Worm (Caenorhabditis elegans) whole organism, L3 larva: ENCODE measurements around the gene psa-3.

Experiments
- ZK546.5 ChIP-seq: sonication (generic microtip); optimal IDR thresholded peaks from 2 replicates; lab custom pipeline; 2017; ENCODE audit warnings: missing biosample characterization, missing genetic modification characterization
- ceh-16 ChIP-seq: sonication (generic microtip); optimal IDR thresholded peaks from 2 replicates; lab custom pipeline; 2017; ENCODE audit warnings: missing biosample characterization, missing genetic modification characterization
- ceh-28 ChIP-seq: fragments of 150-350 bp; optimal IDR thresholded peaks from 2 replicates; lab custom pipeline; 2014; ENCODE audit warnings: missing biosample characterization, missing genetic modification reagents, missing genetic modification characterization
- egl-27 ChIP-seq: sonication (generic microtip); optimal IDR thresholded peaks from 4 replicates; lab custom pipeline; 2017; ENCODE audit warnings: missing biosample characterization, missing genetic modification reagents, missing genetic modification characterization
- egl-5 ChIP-seq: fragments of 150-350 bp; optimal IDR thresholded peaks from 2 replicates; lab custom pipeline; 2017; ENCODE audit warnings: missing biosample characterization, missing genetic modification reagents, missing genetic modification characterization, inconsistent platforms
- elt-1 ChIP-seq: fragments of 150-350 bp; optimal IDR thresholded peaks from 2 replicates; lab custom pipeline; 2014; ENCODE audit warnings: missing biosample characterization, missing genetic modification characterization
- elt-2 ChIP-seq: sonication (generic microtip); optimal IDR thresholded peaks from 2 replicates; lab custom pipeline; 2016; ENCODE audit warnings: missing genetic modification reagents, mild to moderate bottlenecking, missing genetic modification characterization, missing compliant biosample characterization
- elt-3 ChIP-seq, 3 experiments: fragments of 150-350 bp in 1 of 3; sonication (generic microtip) in 2 of 3; optimal IDR thresholded peaks; 2 replicates in 2 of 3; 4 replicates in 1 of 3; lab custom pipeline; 2014 to 2017; ENCODE audit warnings: missing biosample characterization in 3 of 3, missing genetic modification characterization in 3 of 3
- fkh-10 ChIP-seq: sonication (generic microtip); optimal IDR thresholded peaks from 2 replicates; lab custom pipeline; 2017; ENCODE audit warnings: missing biosample characterization, missing genetic modification reagents, missing genetic modification characterization
- fkh-2 ChIP-seq: fragments of 150-350 bp; optimal IDR thresholded peaks from 2 replicates; lab custom pipeline; 2014; ENCODE audit warnings: missing biosample characterization, missing genetic modification reagents, missing genetic modification characterization
- fos-1 ChIP-seq: fragments of 150-350 bp; optimal IDR thresholded peaks from 2 replicates; lab custom pipeline; 2014; ENCODE audit warnings: missing biosample characterization, missing genetic modification characterization
- hmg-11 ChIP-seq: sonication (generic microtip); optimal IDR thresholded peaks from 2 replicates; lab custom pipeline; 2016; ENCODE audit warnings: missing genetic modification characterization, missing compliant biosample characterization
- lin-39 ChIP-seq: fragments of 150-350 bp; optimal IDR thresholded peaks from 2 replicates; lab custom pipeline; 2018; ENCODE audit warnings: missing biosample characterization, missing genetic modification reagents, missing genetic modification characterization
- mdl-1 ChIP-seq: fragments of 150-350 bp; optimal IDR thresholded peaks from 2 replicates; lab custom pipeline; 2014; ENCODE audit warnings: missing biosample characterization, missing genetic modification characterization
- nfya-1 ChIP-seq: sonication (generic microtip); optimal IDR thresholded peaks from 2 replicates; lab custom pipeline; 2017; ENCODE audit warnings: missing genetic modification characterization, mild to moderate bottlenecking, missing compliant biosample characterization, antibody characterized with exemption, moderate library complexity; ENCODE audit not compliant: insufficient read depth
- nhr-11 ChIP-seq: fragments of 150-350 bp; optimal IDR thresholded peaks from 2 replicates; lab custom pipeline; 2014; ENCODE audit warnings: missing biosample characterization, missing genetic modification characterization
- nhr-23 ChIP-seq: fragments of 150-350 bp; optimal IDR thresholded peaks from 2 replicates; lab custom pipeline; 2014; ENCODE audit warnings: missing biosample characterization, missing genetic modification reagents, missing genetic modification characterization
- nhr-237 ChIP-seq: fragments of 150-350 bp; optimal IDR thresholded peaks from 2 replicates; lab custom pipeline; 2014; ENCODE audit warnings: missing biosample characterization, missing genetic modification characterization
- nhr-28 ChIP-seq: fragments of 150-350 bp; optimal IDR thresholded peaks from 2 replicates; lab custom pipeline; 2014; ENCODE audit warnings: missing biosample characterization, missing genetic modification characterization
- nhr-43 ChIP-seq: sonication (generic microtip); optimal IDR thresholded peaks from 2 replicates; lab custom pipeline; 2016; ENCODE audit warnings: mild to moderate bottlenecking, missing genetic modification characterization, missing compliant biosample characterization; ENCODE audit not compliant: poor library complexity, severe bottlenecking
- nhr-76 ChIP-seq: fragments of 150-350 bp; sonication (generic microtip); optimal IDR thresholded peaks from 5 replicates; lab custom pipeline; 2014; ENCODE audit warnings: missing biosample characterization, missing genetic modification characterization
- nhr-77 ChIP-seq: fragments of 150-350 bp; optimal IDR thresholded peaks from 2 replicates; lab custom pipeline; 2014; ENCODE audit warnings: missing biosample characterization, missing genetic modification characterization
- pqm-1 ChIP-seq: fragments of 150-350 bp; optimal IDR thresholded peaks from 2 replicates; lab custom pipeline; 2017; ENCODE audit warnings: missing biosample characterization, missing genetic modification characterization, inconsistent platforms
- sea-2 ChIP-seq: fragments of 150-350 bp; sonication (generic microtip); optimal IDR thresholded peaks from 4 replicates; lab custom pipeline; 2014; ENCODE audit warnings: missing biosample characterization, missing genetic modification reagents, missing genetic modification characterization
- snpc-4 ChIP-seq: fragments of 150-350 bp; optimal IDR thresholded peaks from 2 replicates; lab custom pipeline; 2014; ENCODE audit warnings: missing biosample characterization, missing genetic modification characterization
- tbx-2 ChIP-seq: sonication (generic microtip); optimal IDR thresholded peaks from 2 replicates; lab custom pipeline; 2016; ENCODE audit warnings: mild to moderate bottlenecking, missing genetic modification characterization, missing compliant biosample characterization
- unc-62 ChIP-seq: fragments of 150-350 bp; sonication (generic microtip); optimal IDR thresholded peaks from 4 replicates; lab custom pipeline; 2014; ENCODE audit warnings: missing biosample characterization, missing genetic modification reagents, missing genetic modification characterization
- zag-1 ChIP-seq: fragments of 150-350 bp; optimal IDR thresholded peaks from 2 replicates; lab custom pipeline; 2014; ENCODE audit warnings: missing biosample characterization, missing genetic modification characterization
- ztf-4 ChIP-seq: fragments of 150-350 bp; optimal IDR thresholded peaks from 2 replicates; lab custom pipeline; 2014; ENCODE audit warnings: missing biosample characterization, missing genetic modification characterization

psa-3 gene

DNA sequence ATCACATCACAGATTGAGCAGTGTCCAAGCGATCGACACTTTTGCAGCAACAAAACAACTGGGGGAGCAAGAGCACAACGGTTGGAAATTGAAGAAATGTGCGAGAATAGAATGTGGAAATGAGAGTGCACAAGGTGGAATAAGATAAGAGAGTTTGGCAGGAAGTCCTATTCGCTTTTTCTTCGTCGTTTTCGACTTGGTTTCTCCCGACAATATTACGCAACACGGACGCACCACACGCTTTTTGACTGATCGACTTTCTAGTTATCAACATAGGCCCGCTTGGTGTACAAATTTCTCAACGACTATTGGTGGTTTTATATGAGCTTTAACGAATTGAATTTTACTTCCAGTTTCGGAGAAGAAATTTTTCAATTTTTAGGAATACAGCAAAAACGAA is 24.8 kb upstream of the psa-3 start:
- TF ChIP-seq nfya-1 (tag; lab: Kevin White, UChicago) = peak; percentile 6
- TF ChIP-seq elt-2 (tag; lab: Kevin White, UChicago) = peak; percentile 46
- TF ChIP-seq lin-39 = peak; percentile 43
- TF ChIP-seq pqm-1 (tag; lab: Kevin White, UChicago) = peak; percentile 33
- no peak for TF ChIP-seq nhr-28 (tag; lab: Kevin White, UChicago)
- no peak for TF ChIP-seq elt-3 (tag; optimal IDR thresholded peaks at IDR 0.05; lab: Kevin White, UChicago)

DNA sequence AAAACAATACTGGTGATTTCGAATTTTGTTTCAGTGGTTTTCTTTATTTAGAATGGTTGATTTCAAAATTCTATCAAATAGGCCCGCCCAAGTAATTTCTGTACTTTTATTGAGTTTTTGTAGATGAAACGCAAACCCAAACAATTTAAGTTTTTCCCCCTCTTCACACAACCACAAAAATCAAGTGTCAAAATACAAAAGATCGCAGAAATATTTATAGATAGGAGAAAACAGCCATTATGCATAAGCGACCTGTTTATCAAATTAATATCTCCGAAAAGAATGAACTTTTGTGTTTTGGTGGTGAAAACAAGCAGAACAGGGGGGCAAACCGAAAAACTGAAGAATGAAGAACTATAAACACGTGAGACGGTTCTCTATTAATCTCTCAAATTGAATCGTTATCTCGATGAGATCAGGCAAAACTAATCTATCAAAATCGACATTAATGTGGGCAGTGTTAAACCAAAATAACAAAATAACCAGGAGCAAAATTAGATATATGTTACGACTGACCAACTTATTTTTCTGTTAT is 23.6 kb upstream of the psa-3 start:
- TF ChIP-seq nhr-23 = peak; percentile 28
- TF ChIP-seq egl-27 (tag; lab: Kevin White, UChicago) = no peak
- peak; percentile 50 for TF ChIP-seq elt-1 (tag; lab: Kevin White, UChicago)
- no peak for TF ChIP-seq fos-1
- TF ChIP-seq nhr-43 (tag; lab: Kevin White, UChicago) = peak; percentile 41
- TF ChIP-seq mdl-1 (tag; lab: Kevin White, UChicago) = no peak

DNA sequence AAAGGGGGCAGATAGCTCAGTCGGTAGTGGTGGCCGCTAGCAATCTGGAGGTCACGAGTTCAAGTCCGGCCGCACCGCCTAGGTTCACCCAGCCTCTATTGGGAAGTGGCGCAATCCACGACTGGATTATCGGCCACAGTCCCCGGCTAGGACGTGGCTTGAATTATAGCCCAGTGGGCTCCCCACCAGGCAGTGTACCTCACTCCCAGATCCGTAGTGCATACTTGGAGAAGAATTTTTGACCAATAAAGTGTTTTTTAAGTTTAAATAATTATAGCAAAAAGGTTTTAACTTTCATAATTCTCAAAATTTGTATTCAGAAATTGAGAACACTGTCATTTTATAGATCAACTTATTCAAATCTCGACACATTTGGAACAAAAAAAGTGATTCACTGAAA is 22.4 kb upstream of the psa-3 start:
- TF ChIP-seq zag-1 (tag; lab: Kevin White, UChicago) = no peak
- no peak for TF ChIP-seq nhr-237 (tag; lab: Kevin White, UChicago)
- TF ChIP-seq sea-2 (GFP tag; lab: Kevin White, UChicago) = no peak

DNA sequence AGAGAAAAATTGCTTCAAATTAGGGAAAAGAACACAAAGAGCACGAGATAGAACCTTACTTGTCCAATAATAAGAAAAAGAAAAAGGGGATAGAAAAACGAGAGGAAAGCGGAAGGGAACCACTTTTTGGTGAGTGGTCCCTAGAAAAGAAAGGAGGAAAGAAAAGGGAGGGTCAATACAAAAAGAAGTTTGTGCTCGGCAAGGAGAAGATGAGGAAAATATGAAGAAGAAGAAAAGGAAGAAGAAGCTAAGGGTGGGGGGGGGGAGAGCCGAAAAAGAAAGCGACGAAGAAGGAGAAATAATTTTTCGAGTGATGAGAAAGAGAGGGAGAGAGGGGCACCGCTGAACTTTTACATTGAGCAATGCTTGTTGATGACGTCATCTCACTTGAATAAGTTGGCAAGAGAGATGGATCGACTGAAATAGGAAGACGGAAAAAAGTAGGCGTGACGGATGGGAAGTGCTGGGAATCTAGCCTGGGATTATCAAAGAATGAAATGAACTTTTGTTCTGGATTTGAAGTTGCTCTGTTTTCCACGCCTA is 21.9 kb upstream of the psa-3 start:
- TF ChIP-seq hmg-11 (tag; lab: Kevin White, UChicago) = peak; percentile 55
- TF ChIP-seq zag-1 (tag; lab: Kevin White, UChicago) = peak; percentile 31
- TF ChIP-seq lin-39 = peak; percentile 72
- TF ChIP-seq ceh-16 (tag; lab: Kevin White, UChicago) = no peak
- TF ChIP-seq unc-62 = peak; percentile 39
- TF ChIP-seq egl-5 (tag; lab: Kevin White, UChicago) = no peak
- peak; percentile 49 for TF ChIP-seq tbx-2 (tag; lab: Kevin White, UChicago)
- TF ChIP-seq nfya-1 (tag; lab: Kevin White, UChicago) = peak; percentile 40
- no peak for TF ChIP-seq nhr-11 (tag; lab: Kevin White, UChicago)
- peak; percentile 74 for TF ChIP-seq fkh-10
- peak; percentile 25 for TF ChIP-seq ceh-28 (tag; lab: Kevin White, UChicago)
- TF ChIP-seq snpc-4 (tag; lab: Kevin White, UChicago) = peak; percentile 22

ce11 chrX:15388259-15388658 is 19.5 kb upstream of the psa-3 start:
- TF ChIP-seq snpc-4 (tag; lab: Kevin White, UChicago) (peak; percentile 28), nhr-11 (tag; lab: Kevin White, UChicago) (no peak), nhr-23 (no peak), ZK546.5 (no peak), ztf-4 (tag; lab: Kevin White, UChicago) (no peak)

DNA sequence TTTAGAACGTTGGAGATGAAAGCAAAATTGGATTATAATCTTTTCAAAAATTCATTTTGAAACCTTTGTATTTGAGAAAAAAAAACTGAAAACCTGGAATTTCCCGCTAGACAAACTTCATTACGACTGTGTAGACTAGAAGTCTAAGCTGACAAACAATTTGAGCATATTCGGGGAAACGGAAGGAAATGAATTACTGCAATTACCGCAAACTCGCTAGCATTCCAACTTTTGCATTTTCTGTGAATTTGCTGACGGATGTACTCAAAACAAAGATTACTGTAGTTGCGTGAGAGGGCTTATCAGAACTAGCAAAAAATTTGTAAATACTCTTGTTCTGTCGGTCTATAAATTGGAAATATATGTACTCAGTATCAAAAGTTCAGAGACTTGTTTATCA is 17.9 kb upstream of the psa-3 start:
- TF ChIP-seq nhr-77 (tag; lab: Kevin White, UChicago) (no peak), fkh-2 (tag; lab: Kevin White, UChicago) (no peak), nhr-11 (tag; lab: Kevin White, UChicago) (peak; percentile 79)
- TF ChIP-seq, all 47 proteins: peak for 1

- TF ChIP-seq snpc-4 (tag; lab: Kevin White, UChicago) (peak; percentile 44), nhr-76 (tag; lab: Kevin White, UChicago) (no peak)
Observed at ce11 chrX:15392672-15393071, 15.1 kb upstream of the psa-3 start.
